Worm (Caenorhabditis elegans) whole organism, L3 larva: ENCODE measurements around the gene F31D5.1.

ENCODE experiments used
- aly-2 ChIP-seq: fragments of 150-350 bp; optimal IDR thresholded peaks from 2 replicates; lab custom pipeline; 2014; ENCODE audit warnings: missing biosample characterization, missing genetic modification characterization
- ama-1 ChIP-seq: fragments of 150-350 bp; optimal IDR thresholded peaks from 2 replicates; lab custom pipeline; 2018
- ceh-28 ChIP-seq: fragments of 150-350 bp; optimal IDR thresholded peaks from 2 replicates; lab custom pipeline; 2014; ENCODE audit warnings: missing biosample characterization, missing genetic modification reagents, missing genetic modification characterization
- ceh-82 ChIP-seq: fragments of 150-350 bp; optimal IDR thresholded peaks from 2 replicates; lab custom pipeline; 2014; ENCODE audit warnings: missing biosample characterization, missing genetic modification characterization
- daf-12 ChIP-seq: fragments of 150-350 bp; optimal IDR thresholded peaks from 2 replicates; lab custom pipeline; 2014; ENCODE audit warnings: missing biosample characterization, missing genetic modification reagents, missing genetic modification characterization
- egl-27 ChIP-seq: sonication (generic microtip); optimal IDR thresholded peaks from 4 replicates; lab custom pipeline; 2017; ENCODE audit warnings: missing biosample characterization, missing genetic modification reagents, missing genetic modification characterization
- egl-5 ChIP-seq: fragments of 150-350 bp; optimal IDR thresholded peaks from 2 replicates; lab custom pipeline; 2017; ENCODE audit warnings: missing biosample characterization, missing genetic modification reagents, missing genetic modification characterization, inconsistent platforms
- elt-2 ChIP-seq: sonication (generic microtip); optimal IDR thresholded peaks from 2 replicates; lab custom pipeline; 2016; ENCODE audit warnings: missing genetic modification reagents, mild to moderate bottlenecking, missing genetic modification characterization, missing compliant biosample characterization
- elt-3 ChIP-seq, 3 experiments: fragments of 150-350 bp in 1 of 3; sonication (generic microtip) in 2 of 3; optimal IDR thresholded peaks; 2 replicates in 2 of 3; 4 replicates in 1 of 3; lab custom pipeline; 2014 to 2017; ENCODE audit warnings: missing biosample characterization in 3 of 3, missing genetic modification characterization in 3 of 3
- eor-1 ChIP-seq, 2 experiments: fragments of 150-350 bp; optimal IDR thresholded peaks; 2 replicates each; lab custom pipeline; 2014 to 2018; ENCODE audit warnings: missing biosample characterization in 2 of 2, missing genetic modification characterization in 2 of 2
- fkh-2 ChIP-seq: fragments of 150-350 bp; optimal IDR thresholded peaks from 2 replicates; lab custom pipeline; 2014; ENCODE audit warnings: missing biosample characterization, missing genetic modification reagents, missing genetic modification characterization
- fos-1 ChIP-seq: fragments of 150-350 bp; optimal IDR thresholded peaks from 2 replicates; lab custom pipeline; 2014; ENCODE audit warnings: missing biosample characterization, missing genetic modification characterization
- hmg-11 ChIP-seq: sonication (generic microtip); optimal IDR thresholded peaks from 2 replicates; lab custom pipeline; 2016; ENCODE audit warnings: missing genetic modification characterization, missing compliant biosample characterization
- jun-1 ChIP-seq: fragments of 150-350 bp; optimal IDR thresholded peaks from 2 replicates; lab custom pipeline; 2014; ENCODE audit warnings: missing biosample characterization, missing genetic modification reagents, missing genetic modification characterization
- lin-15B ChIP-seq: fragments of 150-350 bp; optimal IDR thresholded peaks from 2 replicates; lab custom pipeline; 2014; ENCODE audit warnings: missing biosample characterization, missing genetic modification characterization
- lin-39 ChIP-seq: fragments of 150-350 bp; optimal IDR thresholded peaks from 2 replicates; lab custom pipeline; 2018; ENCODE audit warnings: missing biosample characterization, missing genetic modification reagents, missing genetic modification characterization
- mdl-1 ChIP-seq: fragments of 150-350 bp; optimal IDR thresholded peaks from 2 replicates; lab custom pipeline; 2014; ENCODE audit warnings: missing biosample characterization, missing genetic modification characterization
- mml-1 ChIP-seq: fragments of 150-350 bp; sonication (generic microtip); optimal IDR thresholded peaks from 3 replicates; lab custom pipeline; 2014; ENCODE audit warnings: missing biosample characterization, missing genetic modification characterization
- nhr-11 ChIP-seq: fragments of 150-350 bp; optimal IDR thresholded peaks from 2 replicates; lab custom pipeline; 2014; ENCODE audit warnings: missing biosample characterization, missing genetic modification characterization
- nhr-23 ChIP-seq: fragments of 150-350 bp; optimal IDR thresholded peaks from 2 replicates; lab custom pipeline; 2014; ENCODE audit warnings: missing biosample characterization, missing genetic modification reagents, missing genetic modification characterization
- nhr-25 ChIP-seq: sonication (generic microtip); optimal IDR thresholded peaks from 2 replicates; lab custom pipeline; 2017; ENCODE audit warnings: missing biosample characterization, missing genetic modification characterization
- nhr-43 ChIP-seq: sonication (generic microtip); optimal IDR thresholded peaks from 2 replicates; lab custom pipeline; 2016; ENCODE audit warnings: mild to moderate bottlenecking, missing genetic modification characterization, missing compliant biosample characterization; ENCODE audit not compliant: poor library complexity, severe bottlenecking
- nhr-76 ChIP-seq: fragments of 150-350 bp; sonication (generic microtip); optimal IDR thresholded peaks from 5 replicates; lab custom pipeline; 2014; ENCODE audit warnings: missing biosample characterization, missing genetic modification characterization
- nhr-77 ChIP-seq: fragments of 150-350 bp; optimal IDR thresholded peaks from 2 replicates; lab custom pipeline; 2014; ENCODE audit warnings: missing biosample characterization, missing genetic modification characterization
- pqm-1 ChIP-seq: fragments of 150-350 bp; optimal IDR thresholded peaks from 2 replicates; lab custom pipeline; 2017; ENCODE audit warnings: missing biosample characterization, missing genetic modification characterization, inconsistent platforms
- skn-1 ChIP-seq: fragments of 150-350 bp; optimal IDR thresholded peaks from 2 replicates; lab custom pipeline; 2014; ENCODE audit warnings: missing biosample characterization, missing genetic modification characterization
- snpc-4 ChIP-seq: fragments of 150-350 bp; optimal IDR thresholded peaks from 2 replicates; lab custom pipeline; 2014; ENCODE audit warnings: missing biosample characterization, missing genetic modification characterization
- tbx-2 ChIP-seq: sonication (generic microtip); optimal IDR thresholded peaks from 2 replicates; lab custom pipeline; 2016; ENCODE audit warnings: mild to moderate bottlenecking, missing genetic modification characterization, missing compliant biosample characterization
- unc-62 ChIP-seq: fragments of 150-350 bp; sonication (generic microtip); optimal IDR thresholded peaks from 4 replicates; lab custom pipeline; 2014; ENCODE audit warnings: missing biosample characterization, missing genetic modification reagents, missing genetic modification characterization
- zag-1 ChIP-seq: fragments of 150-350 bp; optimal IDR thresholded peaks from 2 replicates; lab custom pipeline; 2014; ENCODE audit warnings: missing biosample characterization, missing genetic modification characterization
- ztf-11 ChIP-seq: fragments of 150-350 bp; optimal IDR thresholded peaks from 2 replicates; lab custom pipeline; 2014; ENCODE audit warnings: missing biosample characterization, missing genetic modification characterization
- ztf-4 ChIP-seq: fragments of 150-350 bp; optimal IDR thresholded peaks from 2 replicates; lab custom pipeline; 2014; ENCODE audit warnings: missing biosample characterization, missing genetic modification characterization

The F31D5.1 gene

ce11 chrII:4182364-4182763 is 36.8 kb upstream of the F31D5.1 start, which contains the start of gene R03H10.11:
Gene R03H10.11, plus strand, starts transcription at chrII:4182664.
- no peak for TF ChIP-seq nhr-77 (tag; lab: Kevin White, UChicago)
- TF ChIP-seq aly-2 (tag; lab: Kevin White, UChicago), result no peak
- TF ChIP-seq elt-3 (tag; optimal IDR thresholded peaks at IDR 0.05; lab: Kevin White, UChicago), result no peak
- TF ChIP-seq ceh-28 (tag; lab: Kevin White, UChicago), result no peak
- TF ChIP-seq unc-62 (GFP tag; lab: Kevin White, UChicago), result no peak
- no peak for TF ChIP-seq hmg-11 (tag; lab: Kevin White, UChicago)
- no peak for TF ChIP-seq nhr-25 (tag; lab: Kevin White, UChicago)

ce11 chrII:4183979-4184378 is 35.2 kb upstream of the F31D5.1 start:
- TF ChIP-seq egl-5, result no peak
- TF ChIP-seq eor-1 (tag; optimal IDR thresholded peaks at IDR 0.05; lab: Kevin White, UChicago), result no peak
- no peak for TF ChIP-seq zag-1
- TF ChIP-seq unc-62 (GFP tag; lab: Kevin White, UChicago), result no peak
- no peak for TF ChIP-seq elt-2 (tag; lab: Kevin White, UChicago)

- no peak for TF ChIP-seq pqm-1 (tag; lab: Kevin White, UChicago)
- no peak for TF ChIP-seq jun-1 (tag; lab: Kevin White, UChicago)
- TF ChIP-seq mdl-1, result no peak
- no peak for TF ChIP-seq skn-1 (tag; lab: Kevin White, UChicago)
- TF ChIP-seq mml-1, result no peak
- TF ChIP-seq fos-1, result no peak
- no peak for TF ChIP-seq nhr-11 (tag; lab: Kevin White, UChicago)
- no peak for TF ChIP-seq lin-15B
- no peak for TF ChIP-seq egl-5
- no peak for TF ChIP-seq ama-1 (lab: Kevin White, UChicago)
- no peak for TF ChIP-seq hmg-11 (tag; lab: Kevin White, UChicago)
- TF ChIP-seq ceh-82, result no peak
- no peak for TF ChIP-seq ztf-4 (tag; lab: Kevin White, UChicago)
- TF ChIP-seq nhr-25 (tag; lab: Kevin White, UChicago), result no peak
- TF ChIP-seq lin-39, result no peak
- no peak for TF ChIP-seq elt-2 (tag; lab: Kevin White, UChicago)
- no peak for TF ChIP-seq tbx-2 (tag; lab: Kevin White, UChicago)
- TF ChIP-seq nhr-23, result no peak
- TF ChIP-seq nhr-43 (tag; lab: Kevin White, UChicago), result no peak
Observed at ce11 chrII:4186364-4186763, 32.8 kb upstream of the F31D5.1 start, which contains the start of gene cpna-1. Gene cpna-1, plus strand, starts transcription at chrII:4186664.

- TF ChIP-seq fkh-2 (tag; lab: Kevin White, UChicago) (no peak), elt-2 (tag; lab: Kevin White, UChicago) (peak; percentile 95), ama-1 (lab: Kevin White, UChicago) (no peak), pqm-1 (tag; lab: Kevin White, UChicago) (peak; percentile 78), ceh-28 (tag; lab: Kevin White, UChicago) (peak; percentile 14), snpc-4 (tag; lab: Kevin White, UChicago) (no peak), mml-1 (no peak), tbx-2 (tag; lab: Kevin White, UChicago) (no peak), daf-12 (tag; lab: Kevin White, UChicago) (no peak), aly-2 (tag; lab: Kevin White, UChicago) (no peak), jun-1 (tag; lab: Kevin White, UChicago) (peak; percentile 28), zag-1 (no peak), egl-27 (tag; lab: Kevin White, UChicago) (no peak), nhr-76 (tag; lab: Kevin White, UChicago) (no peak), ztf-11 (no peak)
- TF ChIP-seq, all 47 proteins: peak for 4
Observed at ce11 chrII:4194127-4194526, 25.0 kb upstream of the F31D5.1 start, which contains the start of gene mth-2. Gene mth-2, minus strand, starts transcription at chrII:4194314.

ce11 chrII:4202633-4203032 is 16.5 kb upstream of the F31D5.1 start:
- TF ChIP-seq nhr-23, result peak; percentile 51

ce11 chrII:4203729-4204184 is 15.4 kb upstream of the F31D5.1 start, which contains the start of gene mth-1:
Gene mth-1, minus strand, starts transcription at chrII:4203779.
- TF ChIP-seq ztf-11 (no peak), elt-2 (tag; lab: Kevin White, UChicago) (peak; percentile 85), pqm-1 (tag; lab: Kevin White, UChicago) (peak; percentile 39)
